Fruit fly (Drosophila melanogaster) whole organism, larva: Measurements from ENCODE around the gene CG7179.

ENCODE experiments used
- noc ChIP-seq: fragments of 200-800 bp; sonication (Bioruptor generic); optimal IDR thresholded peaks from 3 replicates; lab custom pipeline; 2019; ENCODE audit warnings: missing biosample characterization, mild to moderate bottlenecking, missing genetic modification characterization, moderate library complexity

Gene CG7179

DNA sequence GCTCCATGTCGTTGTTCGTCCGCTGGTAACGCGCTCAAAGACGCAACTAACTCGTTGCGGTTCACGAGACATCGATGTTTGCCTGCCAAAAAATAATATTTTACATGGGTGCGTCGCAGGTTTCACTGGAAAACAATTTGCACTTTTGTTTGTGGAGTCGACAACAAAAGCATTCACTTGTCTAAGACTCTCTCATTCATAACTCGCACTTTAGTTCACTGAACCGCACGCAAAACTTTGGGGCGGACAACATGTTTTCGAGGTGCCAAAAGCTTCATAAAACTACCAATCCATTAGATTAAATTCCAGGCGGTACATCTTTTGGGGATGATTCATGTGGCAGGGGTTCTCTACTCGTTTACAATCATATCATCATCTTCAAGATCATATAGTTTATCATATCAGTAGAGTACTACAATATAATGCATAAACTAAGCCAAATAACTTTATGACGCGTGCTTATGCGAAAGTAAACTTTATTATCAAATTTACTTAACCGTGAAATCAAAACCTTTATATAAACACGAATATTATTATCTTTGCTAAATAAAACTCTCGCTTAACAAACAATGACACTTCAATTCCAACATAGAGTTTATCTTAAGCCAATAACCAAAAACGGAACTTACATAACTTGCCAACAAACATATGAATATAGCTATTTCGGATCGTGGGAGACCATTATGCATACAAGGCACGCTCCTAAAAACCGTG is at the start of gene CG7179:
Gene CG7179, minus strand, starts transcription at position 51 of the 714 bp plus-strand sequence.
- peak; percentile 40 for TF ChIP-seq noc

dm6 chr2L:7827045-7828004 is 49.5 kb upstream of the CG7179 start, which contains the start of the genes Rack1 and mts:
Gene Rack1, minus strand, starts transcription at chr2L:7827315.
Gene mts, plus strand, starts transcription at chr2L:7827650.
- TF ChIP-seq noc, result peak; percentile 61

DNA sequence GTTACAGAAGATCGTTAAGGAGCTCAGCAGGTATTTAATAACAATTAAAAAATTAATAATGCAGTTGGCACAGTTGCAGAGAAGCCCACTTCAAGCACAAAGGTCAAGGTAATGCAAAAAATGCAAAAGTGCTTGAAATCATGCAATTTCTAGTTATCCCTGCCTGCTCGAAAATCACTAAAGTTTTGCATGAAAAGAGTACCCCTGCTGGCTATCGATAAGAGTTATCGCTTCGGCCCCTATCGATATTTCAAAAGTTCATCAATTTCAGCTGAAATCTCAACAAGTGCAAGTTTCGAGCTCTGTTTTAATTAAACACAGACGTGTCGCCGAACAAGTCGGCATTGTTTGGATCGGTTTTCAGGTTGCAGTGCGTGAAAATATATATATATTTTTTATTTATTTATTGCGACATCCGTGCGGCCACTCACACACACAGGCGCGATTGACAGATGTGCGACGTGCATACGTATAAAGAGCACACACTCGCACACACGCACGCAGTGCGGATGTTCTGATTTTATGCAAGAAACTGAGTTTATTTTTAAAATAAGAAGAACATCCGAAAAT is 43.5 kb upstream of the CG7179 start:
- peak; percentile 19 for TF ChIP-seq noc

dm6 chr2L:7820851-7821250 is 43.0 kb upstream of the CG7179 start, which contains the start of gene CG7115:
Gene CG7115, plus strand, starts transcription at chr2L:7821151.
- TF ChIP-seq noc, result no peak

DNA sequence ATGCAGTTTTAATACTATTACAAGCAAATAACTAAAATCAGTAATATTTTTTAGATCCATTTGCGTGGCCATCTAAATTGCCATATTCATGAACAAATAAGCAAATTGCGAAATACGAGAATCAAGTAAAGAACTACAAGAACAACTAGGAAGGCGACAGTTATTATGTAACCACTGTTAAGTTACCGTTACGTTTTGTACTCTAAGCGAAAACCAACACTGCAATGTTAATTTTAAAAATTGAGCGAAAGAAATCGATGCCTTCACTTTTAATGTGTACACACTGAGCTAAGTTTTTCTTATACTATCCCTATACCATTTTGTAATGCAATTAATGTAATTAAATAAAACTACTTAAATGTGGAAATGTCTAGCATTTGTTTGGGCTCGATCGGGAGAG is 42.6 kb upstream of the CG7179 start:
- no peak for TF ChIP-seq noc

DNA sequence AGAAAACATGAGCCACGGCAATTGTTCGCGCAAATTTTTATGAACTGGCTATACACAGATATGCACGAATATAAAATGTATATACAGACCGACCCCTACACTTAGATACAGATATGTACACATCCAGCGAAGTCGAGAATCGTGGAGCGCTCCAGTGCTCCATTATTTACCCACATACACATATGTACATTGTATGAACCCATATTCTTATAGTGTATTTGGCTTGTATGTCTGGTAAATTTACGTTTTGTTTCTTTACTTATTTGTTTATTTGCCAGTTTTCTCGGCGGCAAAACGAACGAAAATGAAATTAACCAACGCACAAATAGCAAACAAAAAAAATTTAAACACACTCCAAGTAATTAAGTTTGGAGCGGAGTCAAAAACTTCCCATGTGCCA is 35.5 kb upstream of the CG7179 start:
- no peak for TF ChIP-seq noc

DNA sequence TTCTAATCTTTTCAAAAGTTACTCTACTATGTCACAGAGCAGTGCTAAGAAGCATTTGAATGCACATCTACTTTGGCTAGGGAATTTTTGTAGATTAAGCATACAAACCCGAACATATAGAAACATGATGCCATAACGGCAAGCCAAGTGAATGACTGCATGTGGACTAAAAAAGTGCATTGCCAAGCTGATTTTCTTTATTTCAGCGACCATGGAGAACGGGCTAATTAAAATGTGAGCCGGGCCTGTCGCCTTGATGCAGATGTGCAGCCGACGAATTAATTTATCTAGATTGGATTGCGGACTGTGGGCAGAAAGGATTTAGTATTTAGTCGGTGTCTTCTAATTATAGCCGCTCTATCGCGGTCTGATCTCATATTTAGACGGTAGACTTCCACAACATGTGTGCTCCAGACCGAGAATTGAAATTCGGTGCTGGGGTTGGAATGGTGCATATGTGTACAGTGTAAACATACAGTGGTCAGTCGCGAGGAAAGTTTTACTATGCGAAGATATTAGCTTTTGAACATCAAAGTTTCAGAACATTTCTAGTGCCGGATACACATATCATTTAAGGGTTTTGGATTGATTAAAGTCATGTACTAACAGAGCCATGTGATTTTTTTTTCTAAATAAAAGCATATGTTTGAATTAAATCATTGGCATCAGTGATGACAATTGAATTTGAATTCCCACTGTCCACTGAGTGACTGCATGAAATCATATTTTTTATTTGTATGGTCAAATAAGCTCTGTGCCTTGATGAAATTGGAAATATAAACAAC is 34.9 kb upstream of the CG7179 start:
- no peak for TF ChIP-seq noc

- no peak for TF ChIP-seq noc
These were observed 33.6 kb upstream of the CG7179 start, which contains the start of gene LanB1 for dm6 chr2L:7811249-7812002. Gene LanB1, plus strand, starts transcription at chr2L:7811438.

dm6 chr2L:7810519-7810918 is 32.7 kb upstream of the CG7179 start, which contains the start of gene Cdc14:
Gene Cdc14, minus strand, starts transcription at chr2L:7810703.
- no peak for TF ChIP-seq noc

- TF ChIP-seq noc, result peak; percentile 2
These were observed 31.9 kb upstream of the CG7179 start for dm6 chr2L:7809699-7810088.

DNA sequence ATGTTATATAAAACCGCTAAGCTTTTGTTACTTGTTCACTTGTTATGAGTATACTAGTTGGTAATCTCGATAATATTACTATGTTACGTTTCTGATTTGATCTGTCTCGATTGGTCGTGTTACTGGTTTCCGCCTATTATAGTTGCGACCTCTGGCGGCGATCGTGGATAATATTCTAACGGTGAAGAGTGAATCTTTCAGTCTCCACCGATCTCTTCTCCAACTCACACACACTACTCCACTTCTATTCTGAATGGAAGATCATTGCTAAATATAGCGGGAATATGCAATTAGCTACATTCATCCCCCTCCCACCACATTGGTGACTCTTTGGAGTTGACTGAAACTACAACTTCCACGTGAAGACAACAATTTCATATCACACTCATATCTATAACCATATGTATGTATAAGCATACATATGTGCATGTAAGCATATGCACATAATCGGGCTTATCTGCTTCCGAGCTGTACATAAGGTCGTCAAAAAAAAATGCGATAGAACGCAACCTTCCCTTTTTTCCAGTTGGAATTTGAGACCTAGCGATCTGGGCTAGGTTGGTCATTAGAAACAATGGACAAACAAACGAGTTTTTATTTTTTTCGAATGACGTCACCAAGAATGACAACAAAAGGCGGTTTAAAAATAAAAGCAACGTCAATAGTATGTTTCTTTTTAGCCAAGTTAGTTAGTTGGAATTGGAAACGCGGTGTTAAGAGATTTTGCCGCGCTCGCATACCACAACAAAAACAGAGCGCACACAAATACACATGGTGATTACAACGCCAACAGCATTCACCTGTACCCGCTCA is 31.3 kb upstream of the CG7179 start:
- TF ChIP-seq noc, result no peak

DNA sequence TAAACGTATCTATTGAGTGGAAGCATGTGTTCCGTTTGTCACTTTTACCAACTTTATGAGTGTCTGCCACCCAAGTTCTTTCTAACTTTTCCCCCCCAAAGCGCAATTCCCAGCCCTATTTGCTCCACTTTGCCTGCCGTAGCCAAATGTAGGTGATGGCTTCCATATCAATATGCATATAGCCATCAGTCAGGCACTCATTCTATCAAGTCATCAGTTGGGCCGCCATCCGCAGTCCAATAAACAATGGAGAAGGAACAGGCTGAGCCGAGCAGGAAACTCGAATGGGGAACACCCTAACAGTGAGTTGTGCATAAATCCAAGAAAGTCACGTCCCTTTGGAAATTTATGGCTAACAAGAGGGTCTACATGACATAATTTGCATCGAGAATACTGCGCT is 29.7 kb upstream of the CG7179 start:
- no peak for TF ChIP-seq noc

dm6 chr2L:7799804-7800433 is 22.1 kb upstream of the CG7179 start, which contains the start of the genes Herp and r2d2:
Gene Herp, minus strand, starts transcription at chr2L:7800058.
Gene r2d2, plus strand, starts transcription at chr2L:7800147.
- TF ChIP-seq noc, result peak; percentile 89

DNA sequence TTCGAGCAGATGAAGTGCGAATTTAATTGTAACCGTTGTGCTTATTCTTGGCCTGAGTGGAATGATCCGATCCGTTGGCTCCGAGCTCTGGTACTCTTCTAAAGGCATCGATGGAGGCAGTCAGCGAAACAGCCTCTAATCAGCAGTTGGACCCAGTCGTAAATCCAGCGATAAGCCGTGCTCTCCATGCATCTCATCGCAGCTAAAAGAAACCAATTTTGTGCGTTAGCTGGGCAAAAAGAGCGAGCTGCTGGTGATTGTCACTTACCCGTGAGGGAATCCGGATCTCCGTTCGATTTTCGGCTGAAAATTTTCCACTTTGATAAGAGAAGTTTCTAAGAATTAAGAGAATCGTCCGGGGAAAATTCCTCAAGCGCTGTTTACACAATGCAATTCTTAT is 18.0 kb upstream of the CG7179 start, which contains the start of gene LKRSDH:
Gene LKRSDH, minus strand, starts transcription at position 101 of the 400 bp plus-strand sequence.
- TF ChIP-seq noc, result no peak
